Worm (Caenorhabditis elegans) whole organism, L3 larva: ENCODE results near the gene C13F10.1.

Experiments
- R02D3.7 ChIP-seq: fragments of 150-350 bp; optimal IDR thresholded peaks from 2 replicates; lab custom pipeline; 2014; ENCODE audit warnings: missing biosample characterization, missing genetic modification characterization
- aly-2 ChIP-seq: fragments of 150-350 bp; optimal IDR thresholded peaks from 2 replicates; lab custom pipeline; 2014; ENCODE audit warnings: missing biosample characterization, missing genetic modification characterization
- ceh-28 ChIP-seq: fragments of 150-350 bp; optimal IDR thresholded peaks from 2 replicates; lab custom pipeline; 2014; ENCODE audit warnings: missing biosample characterization, missing genetic modification reagents, missing genetic modification characterization
- ceh-82 ChIP-seq: fragments of 150-350 bp; optimal IDR thresholded peaks from 2 replicates; lab custom pipeline; 2014; ENCODE audit warnings: missing biosample characterization, missing genetic modification characterization
- ceh-9 ChIP-seq: sonication (generic microtip); optimal IDR thresholded peaks from 2 replicates; lab custom pipeline; 2018; ENCODE audit warnings: missing biosample characterization, missing genetic modification characterization
- daf-12 ChIP-seq: fragments of 150-350 bp; optimal IDR thresholded peaks from 2 replicates; lab custom pipeline; 2014; ENCODE audit warnings: missing biosample characterization, missing genetic modification reagents, missing genetic modification characterization
- egl-5 ChIP-seq: fragments of 150-350 bp; optimal IDR thresholded peaks from 2 replicates; lab custom pipeline; 2017; ENCODE audit warnings: missing biosample characterization, missing genetic modification reagents, missing genetic modification characterization, inconsistent platforms
- elt-1 ChIP-seq: fragments of 150-350 bp; optimal IDR thresholded peaks from 2 replicates; lab custom pipeline; 2014; ENCODE audit warnings: missing biosample characterization, missing genetic modification characterization
- elt-2 ChIP-seq: sonication (generic microtip); optimal IDR thresholded peaks from 2 replicates; lab custom pipeline; 2016; ENCODE audit warnings: missing genetic modification reagents, mild to moderate bottlenecking, missing genetic modification characterization, missing compliant biosample characterization
- elt-3 ChIP-seq, 3 experiments: fragments of 150-350 bp in 1 of 3; sonication (generic microtip) in 2 of 3; optimal IDR thresholded peaks; 2 replicates in 2 of 3; 4 replicates in 1 of 3; lab custom pipeline; 2014 to 2017; ENCODE audit warnings: missing biosample characterization in 3 of 3, missing genetic modification characterization in 3 of 3
- fkh-10 ChIP-seq: sonication (generic microtip); optimal IDR thresholded peaks from 2 replicates; lab custom pipeline; 2017; ENCODE audit warnings: missing biosample characterization, missing genetic modification reagents, missing genetic modification characterization
- fos-1 ChIP-seq: fragments of 150-350 bp; optimal IDR thresholded peaks from 2 replicates; lab custom pipeline; 2014; ENCODE audit warnings: missing biosample characterization, missing genetic modification characterization
- hmg-11 ChIP-seq: sonication (generic microtip); optimal IDR thresholded peaks from 2 replicates; lab custom pipeline; 2016; ENCODE audit warnings: missing genetic modification characterization, missing compliant biosample characterization
- jun-1 ChIP-seq: fragments of 150-350 bp; optimal IDR thresholded peaks from 2 replicates; lab custom pipeline; 2014; ENCODE audit warnings: missing biosample characterization, missing genetic modification reagents, missing genetic modification characterization
- lin-15B ChIP-seq: fragments of 150-350 bp; optimal IDR thresholded peaks from 2 replicates; lab custom pipeline; 2014; ENCODE audit warnings: missing biosample characterization, missing genetic modification characterization
- lin-39 ChIP-seq: fragments of 150-350 bp; optimal IDR thresholded peaks from 2 replicates; lab custom pipeline; 2018; ENCODE audit warnings: missing biosample characterization, missing genetic modification reagents, missing genetic modification characterization
- lsy-12 ChIP-seq: sonication (generic microtip); optimal IDR thresholded peaks from 2 replicates; lab custom pipeline; 2016; ENCODE audit warnings: mild to moderate bottlenecking, missing genetic modification characterization, missing compliant biosample characterization
- nfya-1 ChIP-seq: sonication (generic microtip); optimal IDR thresholded peaks from 2 replicates; lab custom pipeline; 2017; ENCODE audit warnings: missing genetic modification characterization, mild to moderate bottlenecking, missing compliant biosample characterization, antibody characterized with exemption, moderate library complexity; ENCODE audit not compliant: insufficient read depth
- nhr-11 ChIP-seq: fragments of 150-350 bp; optimal IDR thresholded peaks from 2 replicates; lab custom pipeline; 2014; ENCODE audit warnings: missing biosample characterization, missing genetic modification characterization
- nhr-25 ChIP-seq: sonication (generic microtip); optimal IDR thresholded peaks from 2 replicates; lab custom pipeline; 2017; ENCODE audit warnings: missing biosample characterization, missing genetic modification characterization
- nhr-28 ChIP-seq: fragments of 150-350 bp; optimal IDR thresholded peaks from 2 replicates; lab custom pipeline; 2014; ENCODE audit warnings: missing biosample characterization, missing genetic modification characterization
- nhr-43 ChIP-seq: sonication (generic microtip); optimal IDR thresholded peaks from 2 replicates; lab custom pipeline; 2016; ENCODE audit warnings: mild to moderate bottlenecking, missing genetic modification characterization, missing compliant biosample characterization; ENCODE audit not compliant: poor library complexity, severe bottlenecking
- nhr-67 ChIP-seq: fragments of 150-350 bp; optimal IDR thresholded peaks from 2 replicates; lab custom pipeline; 2014; ENCODE audit warnings: missing biosample characterization, missing genetic modification characterization
- nhr-76 ChIP-seq: fragments of 150-350 bp; sonication (generic microtip); optimal IDR thresholded peaks from 5 replicates; lab custom pipeline; 2014; ENCODE audit warnings: missing biosample characterization, missing genetic modification characterization
- nhr-77 ChIP-seq: fragments of 150-350 bp; optimal IDR thresholded peaks from 2 replicates; lab custom pipeline; 2014; ENCODE audit warnings: missing biosample characterization, missing genetic modification characterization
- pqm-1 ChIP-seq: fragments of 150-350 bp; optimal IDR thresholded peaks from 2 replicates; lab custom pipeline; 2017; ENCODE audit warnings: missing biosample characterization, missing genetic modification characterization, inconsistent platforms
- skn-1 ChIP-seq: fragments of 150-350 bp; optimal IDR thresholded peaks from 2 replicates; lab custom pipeline; 2014; ENCODE audit warnings: missing biosample characterization, missing genetic modification characterization
- tbx-2 ChIP-seq: sonication (generic microtip); optimal IDR thresholded peaks from 2 replicates; lab custom pipeline; 2016; ENCODE audit warnings: mild to moderate bottlenecking, missing genetic modification characterization, missing compliant biosample characterization
- unc-39 ChIP-seq: sonication (generic microtip); optimal IDR thresholded peaks from 4 replicates; lab custom pipeline; 2017; ENCODE audit warnings: missing biosample characterization, missing genetic modification characterization
- unc-62 ChIP-seq: fragments of 150-350 bp; sonication (generic microtip); optimal IDR thresholded peaks from 4 replicates; lab custom pipeline; 2014; ENCODE audit warnings: missing biosample characterization, missing genetic modification reagents, missing genetic modification characterization
- zag-1 ChIP-seq: fragments of 150-350 bp; optimal IDR thresholded peaks from 2 replicates; lab custom pipeline; 2014; ENCODE audit warnings: missing biosample characterization, missing genetic modification characterization
- ztf-11 ChIP-seq: fragments of 150-350 bp; optimal IDR thresholded peaks from 2 replicates; lab custom pipeline; 2014; ENCODE audit warnings: missing biosample characterization, missing genetic modification characterization
- ztf-4 ChIP-seq: fragments of 150-350 bp; optimal IDR thresholded peaks from 2 replicates; lab custom pipeline; 2014; ENCODE audit warnings: missing biosample characterization, missing genetic modification characterization

The C13F10.1 gene

DNA sequence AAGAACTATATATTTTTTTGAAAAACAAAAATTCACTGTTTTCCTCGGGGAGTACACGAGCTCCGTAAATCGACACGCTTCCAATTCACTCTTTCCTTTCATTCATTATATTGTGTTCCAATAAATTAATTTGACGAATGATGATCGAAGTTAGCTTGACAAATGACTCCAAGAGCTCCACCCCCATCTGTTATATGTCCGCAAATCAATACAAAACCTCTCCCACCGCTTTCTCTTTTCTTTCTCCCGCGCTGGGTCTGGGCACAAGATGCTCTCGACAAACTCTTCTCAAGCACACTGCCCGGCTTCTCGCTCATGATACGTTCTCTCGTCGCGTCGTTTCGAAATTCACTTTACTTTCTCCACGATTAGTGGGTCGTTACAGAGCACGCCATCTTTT, at the start of gene C13F10.1:
TSS of gene C13F10.1 (plus strand) at position 138 of the 400 bp plus-strand sequence.
- TF ChIP-seq ztf-4 (no peak), ceh-28 (tag; lab: Kevin White, UChicago) (no peak), zag-1 (tag; lab: Kevin White, UChicago) (no peak), egl-5 (tag; lab: Kevin White, UChicago) (peak; percentile 54), lin-39 (peak; percentile 63), R02D3.7 (tag; lab: Kevin White, UChicago) (no peak), hmg-11 (tag; lab: Kevin White, UChicago) (peak; percentile 57), elt-1 (no peak), nfya-1 (tag; lab: Kevin White, UChicago) (peak; percentile 29)
- TF ChIP-seq, all 47 proteins: peak for 4

DNA sequence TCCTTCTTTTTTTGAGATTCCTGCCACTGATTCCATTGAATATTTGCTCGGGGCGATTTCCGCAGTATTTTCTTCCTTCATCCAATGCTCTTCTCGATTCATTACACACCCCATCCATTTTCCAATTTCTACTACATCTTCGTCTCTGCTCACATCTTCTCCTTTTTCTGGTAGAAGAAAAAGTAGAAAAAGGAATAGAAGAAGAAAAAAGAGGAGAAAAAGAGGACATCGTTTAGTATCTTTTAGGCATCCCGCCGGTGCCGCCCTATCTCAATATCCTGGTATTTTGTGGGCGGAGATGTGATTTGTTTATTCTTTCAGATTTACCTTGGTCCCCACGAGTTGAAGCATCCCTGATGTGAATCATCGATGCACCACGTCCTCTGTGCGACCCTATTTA, 48.7 kb upstream of the C13F10.1 start, which contains the start of gene lgc-39:
TSS of gene lgc-39 (plus strand) at position 301 of the 400 bp plus-strand sequence.
- TF ChIP-seq unc-62 (GFP tag; lab: Kevin White, UChicago) = no peak
- TF ChIP-seq ztf-11 (tag; lab: Kevin White, UChicago) = no peak
- no peak for TF ChIP-seq egl-5 (tag; lab: Kevin White, UChicago)
- TF ChIP-seq jun-1 (tag; lab: Kevin White, UChicago) = no peak
- TF ChIP-seq ceh-9 (tag; lab: Kevin White, UChicago) = no peak
- no peak for TF ChIP-seq nhr-77
- no peak for TF ChIP-seq unc-39
- TF ChIP-seq skn-1 = no peak
- TF ChIP-seq elt-3 (tag; optimal IDR thresholded peaks at IDR 0.05; lab: Kevin White, UChicago) = no peak
- TF ChIP-seq ztf-4 = no peak
- TF ChIP-seq nhr-11 (tag; lab: Kevin White, UChicago) = no peak
- TF ChIP-seq daf-12 (tag; lab: Kevin White, UChicago) = no peak
- TF ChIP-seq elt-1 = no peak
- no peak for TF ChIP-seq fos-1 (tag; lab: Kevin White, UChicago)
- no peak for TF ChIP-seq aly-2 (tag; lab: Kevin White, UChicago)
- no peak for TF ChIP-seq nfya-1 (tag; lab: Kevin White, UChicago)
- no peak for TF ChIP-seq R02D3.7 (tag; lab: Kevin White, UChicago)
- TF ChIP-seq fkh-10 = no peak
- no peak for TF ChIP-seq nhr-28 (tag; lab: Kevin White, UChicago)
- no peak for TF ChIP-seq nhr-76 (tag; lab: Kevin White, UChicago)
- TF ChIP-seq, all 47 proteins: peak for 0

- TF ChIP-seq nhr-76 (tag; lab: Kevin White, UChicago) (no peak), nfya-1 (tag; lab: Kevin White, UChicago) (peak; percentile 14), daf-12 (tag; lab: Kevin White, UChicago) (no peak), hmg-11 (tag; lab: Kevin White, UChicago) (peak; percentile 60), tbx-2 (tag; lab: Kevin White, UChicago) (no peak), nhr-67 (tag; lab: Kevin White, UChicago) (no peak)
Measured at ce11 chrV:7178843-7179242, 45.0 kb upstream of the C13F10.1 start, which contains the start of gene cpsf-2. cpsf-2 (plus strand) TSS chrV:7179172.

DNA sequence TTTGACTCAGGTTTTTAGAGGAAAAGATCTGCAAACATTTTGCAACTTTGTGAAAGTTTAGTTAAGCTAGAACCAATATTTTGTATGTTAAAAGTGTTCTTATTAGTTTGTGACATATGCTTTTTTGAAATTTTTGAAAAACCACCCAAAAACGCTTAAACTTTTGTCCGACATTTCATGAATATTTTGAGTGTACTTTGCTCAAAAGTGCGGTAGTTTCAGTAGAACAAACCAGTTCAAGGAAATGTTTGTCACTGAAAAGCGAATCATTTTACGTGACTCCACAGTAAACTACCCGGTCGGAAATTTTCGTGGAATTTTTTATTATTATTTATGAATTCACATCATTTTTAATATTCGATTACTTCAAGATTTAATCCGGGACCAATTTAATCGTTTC, 39.3 kb upstream of the C13F10.1 start, which contains the start of gene pitr-5:
TSS of gene pitr-5 (plus strand) at position 301 of the 400 bp plus-strand sequence.
- TF ChIP-seq elt-1 = no peak
- no peak for TF ChIP-seq lsy-12 (tag; lab: Kevin White, UChicago)
- TF ChIP-seq R02D3.7 (tag; lab: Kevin White, UChicago) = no peak
- TF ChIP-seq egl-5 (tag; lab: Kevin White, UChicago) = no peak
- TF ChIP-seq lin-15B = no peak
- TF ChIP-seq nhr-43 = no peak
- TF ChIP-seq ceh-9 (tag; lab: Kevin White, UChicago) = no peak
- no peak for TF ChIP-seq ceh-82 (tag; lab: Kevin White, UChicago)
- TF ChIP-seq ztf-11 (tag; lab: Kevin White, UChicago) = no peak
- TF ChIP-seq nhr-76 (tag; lab: Kevin White, UChicago) = no peak
- no peak for TF ChIP-seq skn-1
- TF ChIP-seq tbx-2 (tag; lab: Kevin White, UChicago) = no peak
- TF ChIP-seq nhr-77 = no peak
- TF ChIP-seq fos-1 (tag; lab: Kevin White, UChicago) = no peak
- no peak for TF ChIP-seq nhr-25

ce11 chrV:7186599-7186998, 37.3 kb upstream of the C13F10.1 start:
- TF ChIP-seq ceh-82 (tag; lab: Kevin White, UChicago) = no peak
- no peak for TF ChIP-seq nhr-11 (tag; lab: Kevin White, UChicago)
- peak; percentile 82 for TF ChIP-seq elt-2 (tag; lab: Kevin White, UChicago)
- TF ChIP-seq jun-1 (tag; lab: Kevin White, UChicago) = peak; percentile 73
- TF ChIP-seq pqm-1 (tag; lab: Kevin White, UChicago) = peak; percentile 77
